Worm (Caenorhabditis elegans): ENCODE measurements around the gene clec-9.

The clec-9 gene

DNA sequence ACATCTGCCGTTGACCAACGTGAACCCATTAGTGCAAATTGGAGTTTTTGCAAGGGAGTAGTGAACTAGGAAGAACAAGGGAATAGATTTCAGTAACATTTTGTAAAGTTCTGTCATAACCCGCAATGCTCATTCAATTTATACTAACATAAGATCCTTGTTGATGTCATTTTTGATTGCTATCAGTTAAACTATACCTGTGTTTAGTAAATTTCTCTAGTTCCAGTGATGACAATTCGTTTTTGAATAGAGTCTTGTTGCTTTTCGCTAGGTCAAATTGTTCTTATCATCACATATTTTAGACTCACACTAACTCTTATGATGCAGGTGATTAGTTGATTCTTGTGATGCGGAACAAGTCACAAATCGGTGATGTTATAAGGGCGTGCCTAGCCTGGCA lies at the start of gene clec-9:
clec-9 (minus strand) TSS at position 101 of the 400 bp plus-strand sequence.
- TF ChIP-seq ztf-4 (tag; optimal IDR thresholded peaks at IDR 0.05), result no peak
- TF ChIP-seq nhr-6 (tag; optimal IDR thresholded peaks at IDR 0.05), result no peak
- no peak for TF ChIP-seq ztf-11 (tag; optimal IDR thresholded peaks at IDR 0.05)
- no peak for TF ChIP-seq ceh-82 (tag; optimal IDR thresholded peaks at IDR 0.05)
- TF ChIP-seq lin-11 (tag; optimal IDR thresholded peaks at IDR 0.05), result no peak
- TF ChIP-seq sem-4 (tag; optimal IDR thresholded peaks at IDR 0.05), result no peak
- no peak for TF ChIP-seq mbf-1 (tag; optimal IDR thresholded peaks at IDR 0.05)
- TF ChIP-seq ceh-16 (tag; optimal IDR thresholded peaks at IDR 0.05), result no peak
- no peak for TF ChIP-seq ama-1 (optimal IDR thresholded peaks at IDR 0.05)
- no peak for TF ChIP-seq nhr-23 (tag; optimal IDR thresholded peaks at IDR 0.05)
- TF ChIP-seq C34F6.9 (tag; optimal IDR thresholded peaks at IDR 0.05), result no peak
- no peak for TF ChIP-seq sma-3 (GFP tag; optimal IDR thresholded peaks at IDR 0.05)
- TF ChIP-seq egl-27 (tag; optimal IDR thresholded peaks at IDR 0.05), result no peak
- TF ChIP-seq ztf-1 (GFP tag; conservative IDR thresholded peaks at IDR 0.05), result no peak
- TF ChIP-seq gmeb-1 (tag; optimal IDR thresholded peaks at IDR 0.05), result no peak
- no peak for TF ChIP-seq unc-62 (GFP tag; optimal IDR thresholded peaks at IDR 0.05)
- TF ChIP-seq nhr-12 (tag; optimal IDR thresholded peaks at IDR 0.05), result no peak

DNA sequence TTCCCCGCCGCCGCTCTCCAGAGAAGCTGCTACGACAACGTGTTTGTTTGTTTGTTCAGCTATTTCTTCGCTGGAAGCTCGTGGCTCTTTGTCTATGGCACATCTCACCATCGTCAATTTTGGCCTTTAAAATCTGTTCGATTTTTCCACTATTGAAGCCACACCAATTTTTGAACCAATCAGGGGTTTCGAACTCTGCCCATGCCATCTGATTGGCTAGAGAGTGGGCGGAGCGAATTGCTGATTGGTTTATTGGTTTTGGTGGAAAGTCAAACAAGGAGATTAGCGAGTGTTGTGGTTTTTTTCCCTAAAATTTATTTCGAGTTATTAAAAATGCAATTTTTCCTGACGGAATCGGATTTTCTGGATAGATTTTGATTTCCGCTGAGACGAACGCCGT lies 49.7 kb upstream of the clec-9 start:
- TF ChIP-seq nhr-77 (tag; optimal IDR thresholded peaks at IDR 0.05) (no peak), ztf-4 (tag; optimal IDR thresholded peaks at IDR 0.05) (no peak), mbf-1 (tag; optimal IDR thresholded peaks at IDR 0.05) (no peak), mab-5 (tag; optimal IDR thresholded peaks at IDR 0.05) (no peak), egl-27 (tag; optimal IDR thresholded peaks at IDR 0.05) (no peak), ZK546.5 (tag; optimal IDR thresholded peaks at IDR 0.05) (no peak), crh-2 (tag; optimal IDR thresholded peaks at IDR 0.05) (no peak), dmd-4 (tag; optimal IDR thresholded peaks at IDR 0.05) (no peak), lin-11 (tag; optimal IDR thresholded peaks at IDR 0.05) (no peak), Y55F3AM.14 (GFP tag; optimal IDR thresholded peaks at IDR 0.05) (no peak), unc-55 (GFP tag; optimal IDR thresholded peaks at IDR 0.05) (no peak), sma-9 (GFP tag; optimal IDR thresholded peaks at IDR 0.05) (no peak), sma-9 (tag; optimal IDR thresholded peaks at IDR 0.05) (no peak), lin-39 (tag; optimal IDR thresholded peaks at IDR 0.05) (no peak), mdl-1 (tag; optimal IDR thresholded peaks at IDR 0.05) (no peak), zag-1 (tag; optimal IDR thresholded peaks at IDR 0.05) (no peak), unc-39 (tag; optimal IDR thresholded peaks at IDR 0.05) (no peak), gmeb-1 (tag; optimal IDR thresholded peaks at IDR 0.05) (no peak), ama-1 (optimal IDR thresholded peaks at IDR 0.05) (no peak), nhr-23 (tag; optimal IDR thresholded peaks at IDR 0.05) (no peak)

DNA sequence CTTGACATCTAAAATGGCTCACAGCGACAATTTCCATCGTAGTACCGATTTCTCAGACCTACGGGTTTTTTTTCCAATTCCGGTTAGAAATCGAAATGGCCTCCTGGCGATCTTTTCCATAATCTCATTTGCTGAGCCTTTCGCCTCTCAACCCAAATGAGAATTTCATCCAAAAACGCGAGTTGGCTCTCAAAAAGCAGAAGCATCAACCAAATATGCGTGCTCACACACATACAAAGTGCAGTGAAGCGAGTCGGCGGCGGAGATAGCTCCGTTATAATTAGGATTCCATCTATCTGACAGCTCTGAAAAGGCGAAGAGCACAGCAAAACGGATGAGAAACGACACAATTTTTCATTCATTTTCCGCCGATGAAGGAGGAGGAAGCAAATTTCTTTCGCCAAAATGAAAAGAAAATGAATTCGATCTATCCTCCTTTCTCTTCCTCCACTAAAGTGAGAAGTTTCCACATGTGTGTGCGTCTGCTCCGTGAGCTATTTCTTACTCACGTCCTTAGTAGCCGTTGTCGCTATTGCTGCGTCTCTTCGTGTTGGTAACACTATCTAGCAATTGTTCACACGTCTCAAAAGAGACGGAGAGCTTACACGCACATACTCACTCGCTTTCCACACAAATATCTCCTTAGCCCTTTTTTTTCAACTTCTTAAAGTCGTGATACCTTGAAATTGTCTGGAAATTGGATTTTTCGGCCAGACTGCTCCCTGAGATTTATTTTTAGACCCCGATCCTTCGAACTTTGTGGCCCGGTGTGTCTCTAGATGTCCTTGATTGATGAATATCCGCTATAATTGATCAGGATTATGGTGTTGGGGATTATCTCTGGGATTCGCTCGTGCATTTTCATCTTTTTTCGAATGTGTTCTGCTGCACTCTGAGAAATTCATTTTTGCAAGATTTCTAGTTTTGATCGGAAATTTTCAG lies 45.9 kb upstream of the clec-9 start:
- no peak for TF ChIP-seq ztf-4 (tag; optimal IDR thresholded peaks at IDR 0.05)
- TF ChIP-seq unc-55 (GFP tag; optimal IDR thresholded peaks at IDR 0.05), result peak; percentile 77
- TF ChIP-seq sma-9 (GFP tag; optimal IDR thresholded peaks at IDR 0.05), result no peak
- TF ChIP-seq sma-9 (tag; optimal IDR thresholded peaks at IDR 0.05), result no peak
- TF ChIP-seq unc-39 (tag; optimal IDR thresholded peaks at IDR 0.05), result no peak
- TF ChIP-seq skn-1 (tag; optimal IDR thresholded peaks at IDR 0.05), result no peak
- peak; percentile 8 for TF ChIP-seq C34F6.9 (tag; optimal IDR thresholded peaks at IDR 0.05)
- TF ChIP-seq mab-5 (tag; optimal IDR thresholded peaks at IDR 0.05), result no peak
- TF ChIP-seq F13H6.1 (tag; optimal IDR thresholded peaks at IDR 0.05), result no peak
- peak; percentile 26 for TF ChIP-seq nhr-129 (tag; optimal IDR thresholded peaks at IDR 0.05)
- no peak for TF ChIP-seq nhr-10 (tag; optimal IDR thresholded peaks at IDR 0.05)

DNA sequence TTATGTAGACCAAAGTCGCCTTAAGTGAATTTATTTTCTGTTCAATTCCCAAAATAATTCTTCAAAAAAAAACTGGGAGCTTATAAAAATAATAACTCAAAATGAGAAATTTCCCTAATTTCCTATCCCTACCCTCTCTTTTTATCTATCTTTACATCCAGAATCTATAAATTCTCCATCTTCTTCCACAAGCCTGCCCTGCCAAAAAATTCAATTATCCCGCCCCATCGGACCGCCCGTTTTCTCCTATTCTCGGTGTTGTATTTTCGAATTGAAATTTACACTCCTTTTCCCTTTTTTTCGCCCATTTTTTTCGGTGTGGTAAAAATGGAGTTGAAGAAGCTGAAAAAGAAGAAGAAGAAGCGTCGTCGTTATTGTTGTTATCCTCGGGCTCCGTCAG lies 43.0 kb upstream of the clec-9 start:
- TF ChIP-seq nhr-10 (tag; optimal IDR thresholded peaks at IDR 0.05), result no peak
- TF ChIP-seq mab-5 (tag; optimal IDR thresholded peaks at IDR 0.05), result no peak
- no peak for TF ChIP-seq nhr-129 (tag; optimal IDR thresholded peaks at IDR 0.05)
- TF ChIP-seq alr-1 (tag; optimal IDR thresholded peaks at IDR 0.05), result no peak
- TF ChIP-seq sma-3 (GFP tag; optimal IDR thresholded peaks at IDR 0.05), result no peak
- no peak for TF ChIP-seq nhr-21 (tag; optimal IDR thresholded peaks at IDR 0.05)
- no peak for TF ChIP-seq ceh-82 (tag; optimal IDR thresholded peaks at IDR 0.05)
- TF ChIP-seq fos-1 (tag; optimal IDR thresholded peaks at IDR 0.05), result no peak
- TF ChIP-seq egl-27 (tag; optimal IDR thresholded peaks at IDR 0.05), result no peak
